Fruit fly (Drosophila melanogaster) whole organism, embryonic: ENCODE data around the gene Nthl1.

Experiments used
- BtbVII ChIP-seq: fragments of 200-800 bp; sonication (Bioruptor generic); optimal IDR thresholded peaks from 3 replicates; lab custom pipeline; 2017; ENCODE audit warnings: missing biosample characterization, mild to moderate bottlenecking, missing genetic modification characterization
- CG12744 ChIP-seq: fragments of 200-800 bp; sonication (Bioruptor generic); optimal IDR thresholded peaks from 2 replicates; lab custom pipeline; 2016; ENCODE audit warnings: missing biosample characterization, missing genetic modification characterization
- CG13123 ChIP-seq: fragments of 200-800 bp; sonication (Bioruptor generic); optimal IDR thresholded peaks from 2 replicates; lab custom pipeline; 2016; ENCODE audit warnings: missing biosample characterization, missing genetic modification characterization
- CG1647 ChIP-seq: fragments of 200-800 bp; sonication (Bioruptor generic); optimal IDR thresholded peaks from 3 replicates; lab custom pipeline; 2016; ENCODE audit warnings: missing biosample characterization, missing genetic modification characterization
- CG16815 ChIP-seq: fragments of 200-800 bp; sonication (Bioruptor generic); optimal IDR thresholded peaks from 3 replicates; lab custom pipeline; 2017; ENCODE audit warnings: missing biosample characterization, mild to moderate bottlenecking, missing genetic modification characterization
- CG17385 ChIP-seq: fragments of 200-800 bp; sonication (Bioruptor generic); optimal IDR thresholded peaks from 3 replicates; lab custom pipeline; 2018; ENCODE audit warnings: missing biosample characterization, mild to moderate bottlenecking, missing genetic modification characterization
- CG17802 ChIP-seq: fragments of 200-800 bp; sonication (Bioruptor generic); optimal IDR thresholded peaks from 2 replicates; lab custom pipeline; 2018; ENCODE audit warnings: missing biosample characterization, mild to moderate bottlenecking, missing genetic modification characterization, moderate library complexity
- CG2678 ChIP-seq: fragments of 200-800 bp; sonication (Bioruptor generic); optimal IDR thresholded peaks from 3 replicates; lab custom pipeline; 2019; ENCODE audit warnings: missing biosample characterization, mild to moderate bottlenecking, missing genetic modification characterization, moderate library complexity
- CG31365 ChIP-seq: fragments of 200-800 bp; sonication (Bioruptor generic); optimal IDR thresholded peaks from 2 replicates; lab custom pipeline; 2018; ENCODE audit warnings: missing biosample characterization, mild to moderate bottlenecking, missing genetic modification characterization
- CG32767 ChIP-seq: fragments of 200-800 bp; sonication (Bioruptor generic); IDR thresholded peaks from 2 replicates; pipeline ENCODE4 v1.3.6; 2022; ENCODE audit warnings: missing biosample characterization, missing genetic modification characterization
- CG4328 ChIP-seq: fragments of 200-800 bp; sonication (Bioruptor generic); optimal IDR thresholded peaks from 3 replicates; lab custom pipeline; 2017; ENCODE audit warnings: missing biosample characterization, missing genetic modification reagents, missing genetic modification characterization
- CG4617 ChIP-seq: fragments of 200-800 bp; sonication (Bioruptor generic); optimal IDR thresholded peaks from 3 replicates; lab custom pipeline; 2016; ENCODE audit warnings: missing biosample characterization, missing genetic modification characterization, borderline replicate concordance
- CG5180 ChIP-seq: fragments of 200-800 bp; sonication (Bioruptor generic); optimal IDR thresholded peaks from 3 replicates; lab custom pipeline; 2017; ENCODE audit warnings: missing biosample characterization, missing genetic modification characterization, mild to moderate bottlenecking, moderate library complexity, missing genetic modification reagents
- CG6272 ChIP-seq: fragments of 200-800 bp; sonication (Bioruptor generic); IDR thresholded peaks from 2 replicates; pipeline ENCODE4 v1.3.6; 2022; ENCODE audit warnings: missing biosample characterization, missing genetic modification characterization
- CG6689 ChIP-seq: fragments of 200-800 bp; sonication (Bioruptor generic); IDR thresholded peaks from 2 replicates; pipeline ENCODE4 v1.3.6; 2022; ENCODE audit warnings: missing biosample characterization, missing genetic modification characterization
- CG6813 ChIP-seq: fragments of 200-800 bp; sonication (Bioruptor generic); optimal IDR thresholded peaks from 2 replicates; lab custom pipeline; 2017; ENCODE audit warnings: missing biosample characterization, missing genetic modification characterization, mild to moderate bottlenecking, moderate library complexity, missing genetic modification reagents
- CG8765 ChIP-seq: fragments of 200-800 bp; sonication (Bioruptor generic); IDR thresholded peaks from 2 replicates; pipeline ENCODE4 v1.3.6; 2022; ENCODE audit warnings: missing biosample characterization, missing genetic modification characterization
- CG9797 ChIP-seq: fragments of 200-800 bp; sonication (Bioruptor generic); optimal IDR thresholded peaks from 3 replicates; lab custom pipeline; 2018; ENCODE audit warnings: missing biosample characterization, mild to moderate bottlenecking, missing genetic modification characterization
- CoRest ChIP-seq: fragments of 200-800 bp; sonication (Bioruptor generic); optimal IDR thresholded peaks from 3 replicates; lab custom pipeline; 2018; ENCODE audit warnings: missing biosample characterization, mild to moderate bottlenecking, missing genetic modification characterization, moderate library complexity
- D19A ChIP-seq: fragments of 200-800 bp; optimal IDR thresholded peaks from 3 replicates; lab custom pipeline; 2019; ENCODE audit warnings: missing biosample characterization, mild to moderate bottlenecking, missing genetic modification characterization, moderate library complexity
- ERR ChIP-seq: fragments of 200-800 bp; sonication (Bioruptor generic); optimal IDR thresholded peaks from 2 replicates; lab custom pipeline; 2016; ENCODE audit warnings: missing biosample characterization, missing genetic modification characterization
- Ets65A ChIP-seq: fragments of 200-800 bp; sonication (Bioruptor generic); peaks from one replicate; lab custom pipeline; 2016; ENCODE audit warnings: missing biosample characterization, missing genetic modification characterization
- Fer1 ChIP-seq: fragments of 200-800 bp; sonication (Bioruptor generic); optimal IDR thresholded peaks from 2 replicates; lab custom pipeline; 2017; ENCODE audit warnings: missing biosample characterization, mild to moderate bottlenecking, missing genetic modification characterization
- Fer3 ChIP-seq: fragments of 200-800 bp; sonication (Bioruptor generic); optimal IDR thresholded peaks from 2 replicates; lab custom pipeline; 2018; ENCODE audit warnings: missing biosample characterization, mild to moderate bottlenecking, missing genetic modification characterization, moderate library complexity
- GATAe ChIP-seq: fragments of 200-800 bp; sonication (Bioruptor generic); conservative IDR thresholded peaks from 2 replicates; pipeline ENCODE4 v1.3.6; 2022; ENCODE audit warnings: missing biosample characterization, missing genetic modification characterization
- Nf-YB ChIP-seq: fragments of 200-800 bp; sonication (Bioruptor generic); optimal IDR thresholded peaks from 3 replicates; lab custom pipeline; 2019; ENCODE audit warnings: missing biosample characterization, mild to moderate bottlenecking, missing genetic modification characterization, moderate library complexity
- Opbp ChIP-seq: fragments of 200-800 bp; sonication (Bioruptor generic); IDR thresholded peaks from 3 replicates; pipeline ENCODE4 v1.3.6; 2022; ENCODE audit warnings: missing biosample characterization, missing genetic modification characterization; ENCODE audit not compliant: partially characterized antibody
- Six4 ChIP-seq: fragments of 200-800 bp; sonication (Bioruptor generic); optimal IDR thresholded peaks from 2 replicates; lab custom pipeline; 2016; ENCODE audit warnings: missing biosample characterization, missing genetic modification characterization
- Taf1 ChIP-seq: fragments of 200-800 bp; sonication (Bioruptor generic); IDR thresholded peaks from 2 replicates; pipeline ENCODE4 v1.3.6; 2022; ENCODE audit warnings: missing biosample characterization, missing genetic modification characterization
- Usf ChIP-seq: fragments of 200-800 bp; sonication (Bioruptor generic); optimal IDR thresholded peaks from 2 replicates; lab custom pipeline; 2017; ENCODE audit warnings: missing genotype, missing biosample characterization, missing genetic modification characterization
- Vsx1 ChIP-seq: fragments of 200-800 bp; sonication (Bioruptor generic); optimal IDR thresholded peaks from 2 replicates; lab custom pipeline; 2017; ENCODE audit warnings: missing biosample characterization, mild to moderate bottlenecking, missing genetic modification characterization, missing genetic modification reagents
- amos ChIP-seq: fragments of 200-800 bp; sonication (Bioruptor generic); IDR thresholded peaks from 2 replicates; pipeline ENCODE4 v1.3.6; 2022; ENCODE audit warnings: missing biosample characterization, missing genetic modification characterization; ENCODE audit not compliant: partially characterized antibody
- chn ChIP-seq: fragments of 200-800 bp; sonication (Bioruptor generic); optimal IDR thresholded peaks from 2 replicates; lab custom pipeline; 2016; ENCODE audit warnings: missing biosample characterization, missing genetic modification characterization
- crp ChIP-seq, 2 experiments: fragments of 200-800 bp; sonication (Bioruptor generic); optimal IDR thresholded peaks; 2 replicates in 1 of 2; 3 replicates in 1 of 2; lab custom pipeline; 2017; ENCODE audit warnings: missing biosample characterization in 2 of 2, missing genetic modification characterization in 2 of 2, mild to moderate bottlenecking in 1 of 2, moderate library complexity in 1 of 2
- dimm ChIP-seq: fragments of 200-800 bp; sonication (Bioruptor generic); IDR thresholded peaks from 2 replicates; pipeline ENCODE4 v1.3.6; 2022; ENCODE audit warnings: missing biosample characterization, missing genetic modification characterization
- dm ChIP-seq: fragments of 200-800 bp; sonication (Bioruptor generic); optimal IDR thresholded peaks from 3 replicates; lab custom pipeline; 2016; ENCODE audit warnings: missing biosample characterization, missing genetic modification characterization
- dmrt99B ChIP-seq: fragments of 200-800 bp; sonication (Bioruptor generic); optimal IDR thresholded peaks from 2 replicates; lab custom pipeline; 2018; ENCODE audit warnings: missing biosample characterization, mild to moderate bottlenecking, missing genetic modification characterization, moderate library complexity
- ems ChIP-seq: fragments of 200-800 bp; sonication (Bioruptor generic); optimal IDR thresholded peaks from 3 replicates; lab custom pipeline; 2016; ENCODE audit warnings: missing biosample characterization, missing genetic modification characterization
- gcm ChIP-seq: fragments of 200-800 bp; sonication (Bioruptor generic); optimal IDR thresholded peaks from 2 replicates; lab custom pipeline; 2019; ENCODE audit warnings: missing biosample characterization, mild to moderate bottlenecking, missing genetic modification characterization, moderate library complexity
- gem ChIP-seq: fragments of 200-800 bp; sonication (Bioruptor generic); optimal IDR thresholded peaks from 2 replicates; lab custom pipeline; 2019; ENCODE audit warnings: missing biosample characterization, mild to moderate bottlenecking, missing genetic modification characterization, moderate library complexity
- lola ChIP-seq, 3 experiments: fragments of >200 bp in 2 of 3; fragments of 200-800 bp in 1 of 3; sonication (Bioruptor generic) in 1 of 3; optimal IDR thresholded peaks; 2 replicates each; lab custom pipeline; 2017 to 2019; ENCODE audit warnings: missing biosample characterization in 3 of 3, missing genetic modification characterization in 3 of 3, mild to moderate bottlenecking in 1 of 3, moderate library complexity in 1 of 3
- luna ChIP-seq: fragments of 200-800 bp; sonication (Bioruptor generic); optimal IDR thresholded peaks from 2 replicates; lab custom pipeline; 2016; ENCODE audit warnings: missing biosample characterization, missing genetic modification characterization
- row ChIP-seq: fragments of 200-800 bp; sonication (Bioruptor generic); IDR thresholded peaks from 3 replicates; pipeline ENCODE4 v1.3.6; 2022; ENCODE audit warnings: missing biosample characterization, missing genetic modification characterization
- sd ChIP-seq: fragments of 200-800 bp; sonication (Bioruptor generic); optimal IDR thresholded peaks from 3 replicates; lab custom pipeline; 2018; ENCODE audit warnings: missing biosample characterization, mild to moderate bottlenecking, missing genetic modification characterization, moderate library complexity
- tll ChIP-seq, 2 experiments: fragments of 200-800 bp in 1 of 2; fragments of >200 bp in 1 of 2; sonication (Bioruptor generic) in 1 of 2; optimal IDR thresholded peaks; 2 replicates each; lab custom pipeline; 2017 to 2019; ENCODE audit warnings: missing biosample characterization in 2 of 2, missing genetic modification characterization in 2 of 2, mild to moderate bottlenecking in 1 of 2, moderate library complexity in 1 of 2
- twi ChIP-seq: fragments of 200-800 bp; optimal IDR thresholded peaks from 2 replicates; lab custom pipeline; 2019; ENCODE audit warnings: missing biosample characterization, mild to moderate bottlenecking, missing genetic modification characterization, moderate library complexity
- usp ChIP-seq: fragments of >200 bp; optimal IDR thresholded peaks from 2 replicates; lab custom pipeline; 2017; ENCODE audit warnings: missing biosample characterization, missing genetic modification characterization

Gene Nthl1

DNA sequence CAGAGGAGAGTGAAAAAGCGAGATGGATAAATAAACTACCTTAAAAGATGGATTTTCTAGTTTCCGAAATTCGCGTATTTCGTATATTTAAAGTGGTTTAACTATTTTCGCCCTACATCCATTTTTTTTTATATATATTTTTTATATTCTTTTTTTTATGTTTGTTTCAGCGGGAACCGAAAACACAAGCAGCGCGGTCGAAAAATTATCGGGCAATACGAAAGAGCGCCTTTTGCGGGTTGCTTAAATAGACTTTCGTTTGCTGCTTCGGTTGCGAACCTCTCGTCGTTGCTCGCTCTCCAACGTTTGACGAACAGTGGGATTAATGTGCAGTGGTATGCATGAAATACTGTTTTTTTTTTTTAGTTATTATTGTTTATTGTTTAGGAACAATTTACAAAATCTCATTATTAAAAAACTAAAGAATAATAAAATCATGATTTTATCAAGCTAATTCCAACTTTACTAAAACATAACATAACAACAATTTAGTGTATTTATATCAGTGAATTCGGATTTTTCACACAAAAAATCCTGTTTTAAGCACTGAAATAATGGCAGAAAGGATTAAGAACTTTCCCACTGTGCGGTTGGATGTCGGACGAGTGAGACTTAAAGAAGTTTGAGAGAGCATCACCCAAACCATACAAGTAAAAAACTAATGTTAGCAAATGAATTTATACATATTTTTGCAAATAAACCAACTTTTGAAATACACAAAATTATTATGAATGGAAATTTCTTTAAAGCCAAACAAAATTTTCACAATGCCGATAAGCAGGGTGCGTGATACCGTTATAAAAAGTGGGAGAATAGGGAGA, 10.2 kb downstream of the Nthl1 start (continued):
- TF ChIP-seq Ets65A (peak; percentile 93), chn (GFP tag; lab: Kevin White, UChicago) (peak; percentile 31), D19A (tag; lab: Kevin White, UChicago) (peak; percentile 75), twi (tag; lab: Kevin White, UChicago) (peak; percentile 27), CG16815 (GFP tag; lab: Kevin White, UChicago) (peak; percentile 77), Taf1 (GFP tag; lab: Robert Waterston, UW) (peak; percentile 50; the same call in 1 of the 2 replicates), ERR (no peak), row (peak; percentile 82), ems (no peak), gem (peak; percentile 90), dmrt99B (tag; lab: Kevin White, UChicago) (peak; percentile 95), CG6689 (peak; percentile 93), dm (GFP tag; lab: Kevin White, UChicago) (no peak), Opbp (no peak), CG13123 (peak; percentile 18), CoRest (tag; lab: Kevin White, UChicago) (peak; percentile 84), Six4 (GFP tag; lab: Kevin White, UChicago) (peak; percentile 86), Nf-YB (peak; percentile 64), usp (no peak), CG8765 (GFP tag; lab: Robert Waterston, UW) (peak; percentile 47; the same call in 1 of the 2 replicates), GATAe (GFP tag; lab: Robert Waterston, UW) (peak; percentile 41; the same call in 1 of the 2 replicates), tll (GFP tag; optimal IDR thresholded peaks at IDR 0.05; lab: Kevin White, UChicago) (no peak), luna (no peak), Fer3 (tag; lab: Kevin White, UChicago) (peak; percentile 96), amos (GFP tag; lab: Robert Waterston, UW) (peak; percentile 24; the same call in 1 of the 2 replicates), CG17385 (GFP tag; lab: Kevin White, UChicago) (peak; percentile 54), CG31365 (tag; lab: Kevin White, UChicago) (peak; percentile 38), CG32767 (GFP tag; lab: Robert Waterston, UW) (peak; percentile 49), CG12744 (GFP tag; lab: Kevin White, UChicago) (peak; percentile 4), crp (GFP tag; optimal IDR thresholded peaks at IDR 0.05; lab: Kevin White, UChicago) (peak in 1 of 2 experiments; percentile 10), CG6272 (peak; percentile 81), CG1647 (GFP tag; lab: Kevin White, UChicago) (no peak), Vsx1 (GFP tag; lab: Kevin White, UChicago) (peak; percentile 54), CG4328 (peak; percentile 89), gcm (GFP tag; lab: Kevin White, UChicago) (peak; percentile 44), CG9797 (GFP tag; lab: Kevin White, UChicago) (peak; percentile 35), CG4617 (GFP tag; lab: Kevin White, UChicago) (no peak), lola (GFP tag; optimal IDR thresholded peaks at IDR 0.05; lab: Kevin White, UChicago) (peak in 1 of 3 experiments; percentile 85), CG2678 (tag; lab: Kevin White, UChicago) (peak; percentile 98), CG17802 (tag; lab: Kevin White, UChicago) (peak; percentile 69), CG6813 (GFP tag; lab: Kevin White, UChicago) (peak; percentile 87), Fer1 (GFP tag; lab: Kevin White, UChicago) (peak; percentile 96), Usf (GFP tag; lab: Kevin White, UChicago) (peak; percentile 70), CG5180 (GFP tag; lab: Kevin White, UChicago) (peak; percentile 98), sd (tag; lab: Kevin White, UChicago) (peak; percentile 31), BtbVII (GFP tag; lab: Kevin White, UChicago) (peak; percentile 96), dimm (GFP tag; lab: Robert Waterston, UW) (no peak)
